Fruit fly (Drosophila melanogaster): ENCODE data around the gene CG31805.

DNA sequence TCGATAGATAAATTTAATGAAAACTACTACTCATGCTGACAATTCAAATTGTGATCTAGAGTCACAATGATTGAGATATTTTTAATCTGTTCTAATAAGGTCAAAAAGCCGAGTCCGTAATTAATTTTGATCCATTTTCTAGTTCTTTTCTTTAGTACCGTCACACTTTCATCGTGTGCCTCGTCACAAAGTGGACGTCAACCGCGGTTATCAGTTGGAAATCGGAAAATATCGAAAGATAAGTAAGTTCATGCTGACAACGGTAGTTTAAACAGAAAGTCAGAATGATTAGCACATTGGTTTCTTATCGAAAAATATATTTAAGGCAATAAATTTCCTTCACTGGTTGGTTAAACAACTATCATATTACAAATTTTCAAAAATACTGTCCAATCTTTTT is 49.8 kb downstream of the CG31805 start:
- TF ChIP-seq Blimp-1 (GFP tag; optimal IDR thresholded peaks at IDR 0.05) (no peak), Hr39 (GFP tag; optimal IDR thresholded peaks at IDR 0.05) (no peak)
